Worm (Caenorhabditis elegans) whole organism, early embryonic: ENCODE results near the gene F40F8.4.
A peak's percentile ranks its signal among the peaks of the same experiment; 100 is the strongest.
"Not testable (repeated sequence)": the region's sequence is repeated elsewhere in the genome, so short reads cannot be mapped to it uniquely, and the experiment has no call there.

Experiments
- B0310.2 ChIP-seq: sonication (generic microtip); optimal IDR thresholded peaks from 2 replicates; lab custom pipeline; 2016; ENCODE audit warnings: mild to moderate bottlenecking, missing genetic modification characterization, missing compliant biosample characterization
- F13C5.2 ChIP-seq: sonication (generic microtip); optimal IDR thresholded peaks from 2 replicates; lab custom pipeline; 2017; ENCODE audit warnings: mild to moderate bottlenecking, missing genetic modification characterization, inconsistent platforms, missing compliant biosample characterization
- aly-1 ChIP-seq: sonication (generic microtip); optimal IDR thresholded peaks from 2 replicates; lab custom pipeline; 2016; ENCODE audit warnings: missing genetic modification characterization, missing compliant biosample characterization
- ama-1 ChIP-seq: fragments of 150-350 bp; optimal IDR thresholded peaks from 2 replicates; lab custom pipeline; 2014
- ceh-13 ChIP-seq: fragments of 200-800 bp; sonication (Bioruptor generic); optimal IDR thresholded peaks from 2 replicates; lab custom pipeline; 2018; ENCODE audit warnings: mild to moderate bottlenecking, missing genetic modification characterization, missing compliant biosample characterization
- ceh-36 ChIP-seq: sonication (generic microtip); optimal IDR thresholded peaks from 2 replicates; lab custom pipeline; 2016; ENCODE audit warnings: missing genetic modification characterization, inconsistent platforms, missing compliant biosample characterization
- ets-7 ChIP-seq: sonication (generic microtip); optimal IDR thresholded peaks from 2 replicates; lab custom pipeline; 2016; ENCODE audit warnings: missing genotype, missing genetic modification characterization, missing compliant biosample characterization
- flt-1 ChIP-seq: fragments of 200-800 bp; sonication (Bioruptor generic); IDR thresholded peaks from 2 replicates; pipeline ENCODE4 v1.3.6; 2022; ENCODE audit warnings: missing genetic modification characterization, missing compliant biosample characterization
- hmbx-1 ChIP-seq: sonication (generic microtip); optimal IDR thresholded peaks from 2 replicates; lab custom pipeline; 2016; ENCODE audit warnings: mild to moderate bottlenecking, missing genetic modification characterization, missing compliant biosample characterization
- hmg-4 ChIP-seq: fragments of 200-800 bp; sonication (Bioruptor generic); optimal IDR thresholded peaks from 2 replicates; lab custom pipeline; 2018; ENCODE audit warnings: mild to moderate bottlenecking, missing genetic modification characterization, missing compliant biosample characterization
- hnd-1 ChIP-seq: sonication (generic microtip); optimal IDR thresholded peaks from 2 replicates; lab custom pipeline; 2016; ENCODE audit warnings: missing genetic modification characterization, missing compliant biosample characterization
- pes-1 ChIP-seq: fragments of 200-800 bp; sonication (Bioruptor generic); IDR thresholded peaks from 2 replicates; pipeline ENCODE4 v1.3.6; 2022; ENCODE audit warnings: missing genetic modification reagents, missing genetic modification characterization, missing compliant biosample characterization
- scrt-1 ChIP-seq: fragments of 200-800 bp; sonication (Bioruptor generic); IDR thresholded peaks from 2 replicates; pipeline ENCODE4 v1.3.6; 2022; ENCODE audit warnings: missing genetic modification characterization, missing compliant biosample characterization
- sea-1 ChIP-seq: fragments of 200-800 bp; sonication (Bioruptor generic); conservative IDR thresholded peaks from 2 replicates; pipeline ENCODE4 v1.3.6; 2022; ENCODE audit warnings: missing genetic modification characterization, missing compliant biosample characterization
- tbx-11 ChIP-seq: fragments of 200-800 bp; sonication (Bioruptor generic); IDR thresholded peaks from 2 replicates; pipeline ENCODE4 v1.3.6; 2022; ENCODE audit warnings: missing genetic modification characterization, missing compliant biosample characterization
- tbx-37 ChIP-seq: fragments of 200-800 bp; sonication (Bioruptor generic); conservative IDR thresholded peaks from 2 replicates; pipeline ENCODE4 v1.3.6; 2022; ENCODE audit warnings: missing genetic modification reagents, missing genetic modification characterization, missing compliant biosample characterization
- tra-4 ChIP-seq: sonication (generic microtip); optimal IDR thresholded peaks from 2 replicates; lab custom pipeline; 2017; ENCODE audit warnings: missing genetic modification characterization, missing compliant biosample characterization

The F40F8.4 gene

DNA sequence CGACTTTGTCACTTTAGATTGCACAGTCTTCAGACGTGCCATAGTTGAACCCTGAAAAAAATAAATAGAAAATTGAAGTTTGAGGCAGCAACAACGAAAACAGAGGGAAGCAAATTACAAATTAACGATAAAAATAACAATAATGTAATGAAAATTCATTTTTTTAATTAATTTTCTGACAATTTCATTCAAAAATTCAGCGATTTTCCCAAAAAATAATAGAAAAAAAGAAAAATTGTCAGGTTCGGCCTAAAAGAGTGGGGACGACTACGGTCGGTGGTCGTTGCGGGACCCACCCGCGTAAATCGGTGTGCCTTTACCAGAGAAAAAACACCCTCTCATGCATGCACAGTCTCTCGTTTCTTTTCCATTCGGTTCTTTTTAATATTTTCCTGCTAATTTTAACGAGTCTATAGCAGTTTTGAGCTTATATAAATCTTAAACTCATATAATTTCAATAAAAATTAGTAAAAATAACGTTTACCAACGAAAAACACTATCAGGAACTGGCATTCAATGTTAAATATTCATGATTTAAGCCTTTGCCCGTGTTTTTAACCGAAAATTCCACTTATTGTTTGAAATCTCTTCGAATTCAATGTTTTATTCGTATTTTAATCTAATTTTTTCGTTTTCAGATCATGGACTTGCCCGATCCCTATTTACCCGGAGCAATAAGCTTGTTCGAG, 13.6 kb downstream of the F40F8.4 start, which contains the start of the genes rps-9 and lsm-1:
Gene rps-9, minus strand, starts transcription at position 51 of the 689 bp plus-strand sequence.
Gene lsm-1, plus strand, starts transcription at position 639 of the 689 bp plus-strand sequence.
- TF ChIP-seq ama-1 (no peak), F13C5.2 (tag; lab: Kevin White, UChicago) (peak; percentile 29), scrt-1 (GFP tag; lab: Robert Waterston, UW) (no peak)

DNA sequence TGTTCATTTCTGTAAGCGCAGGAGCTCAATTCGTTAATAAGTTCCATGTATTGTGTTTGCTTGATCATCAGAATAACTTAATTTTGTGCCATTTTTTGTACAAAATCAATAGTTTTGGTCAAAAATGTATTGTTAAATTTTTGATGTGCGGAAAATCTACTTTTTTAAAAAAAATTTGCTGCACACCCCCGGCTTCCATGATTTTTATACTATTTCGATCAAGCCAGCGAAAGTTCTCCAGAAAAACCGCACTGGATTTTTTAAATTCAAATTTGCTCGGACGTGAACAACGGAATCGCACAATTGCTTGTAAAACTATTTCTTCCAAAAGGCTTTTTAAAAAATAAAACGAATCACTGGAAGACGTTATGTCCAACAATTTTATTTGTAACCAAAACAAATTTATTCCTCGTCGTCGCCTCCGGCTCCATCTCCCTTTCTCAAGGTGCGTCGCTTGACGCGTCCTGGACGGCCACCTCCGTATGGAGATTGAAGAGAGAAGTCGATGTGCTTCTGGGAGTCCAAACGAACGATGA, 14.9 kb downstream of the F40F8.4 start:
- TF ChIP-seq ceh-36 (tag; lab: Kevin White, UChicago): no peak
- no peak for TF ChIP-seq sea-1 (GFP tag; lab: Robert Waterston, UW)
- no peak for TF ChIP-seq ama-1
- TF ChIP-seq tra-4 (tag; lab: Kevin White, UChicago): no peak
- TF ChIP-seq F13C5.2 (tag; lab: Kevin White, UChicago): no peak
- no peak for TF ChIP-seq scrt-1 (GFP tag; lab: Robert Waterston, UW)
- no peak for TF ChIP-seq hmg-4 (GFP tag; lab: Kevin White, UChicago)
- no peak for TF ChIP-seq aly-1 (tag; lab: Kevin White, UChicago)
- TF ChIP-seq hnd-1 (tag; lab: Kevin White, UChicago): no peak
- TF ChIP-seq ceh-13 (GFP tag; lab: Kevin White, UChicago): no peak
- TF ChIP-seq flt-1 (GFP tag; lab: Robert Waterston, UW): no peak
- TF ChIP-seq tbx-37 (GFP tag; lab: Robert Waterston, UW): no peak
- TF ChIP-seq hmbx-1 (tag; lab: Kevin White, UChicago): no peak
- TF ChIP-seq tbx-11: no peak
- no peak for TF ChIP-seq pes-1 (GFP tag; lab: Robert Waterston, UW)
- no peak for TF ChIP-seq ets-7
- TF ChIP-seq B0310.2 (tag; lab: Kevin White, UChicago): no peak

- not testable (repeated sequence) for TF ChIP-seq tbx-11; ets-7; hmbx-1 (tag; lab: Kevin White, UChicago)
These were observed 18.2 kb downstream of the F40F8.4 start, which contains the start of gene W10C6.2 for ce11 chrII:11121800-11122199. Gene W10C6.2, minus strand, starts transcription at chrII:11121900.

DNA sequence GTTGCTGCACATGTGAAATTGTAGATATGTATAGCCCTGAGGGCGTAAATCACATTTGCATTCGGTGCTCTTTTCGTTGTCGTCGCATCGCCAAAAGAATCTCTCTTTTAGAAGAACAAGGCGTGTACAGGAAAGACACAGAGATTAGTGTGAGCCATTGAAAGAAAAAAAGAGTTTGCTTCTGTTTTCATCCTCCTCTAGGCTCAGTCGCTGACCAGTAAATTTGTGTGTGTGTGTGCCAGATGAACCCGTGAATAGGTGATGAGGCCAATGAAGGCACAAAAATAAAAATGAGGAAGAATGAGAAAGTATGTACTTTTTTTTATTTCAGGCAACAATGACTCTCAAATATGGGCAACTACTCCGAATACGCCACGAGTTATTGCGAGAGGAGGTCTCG, 27.6 kb downstream of the F40F8.4 start, which contains the start of gene mat-2:
Gene mat-2, plus strand, starts transcription at position 301 of the 400 bp plus-strand sequence.
- TF ChIP-seq hmbx-1 (tag; lab: Kevin White, UChicago) (no peak), sea-1 (GFP tag; lab: Robert Waterston, UW) (no peak), tra-4 (tag; lab: Kevin White, UChicago) (no peak), flt-1 (GFP tag; lab: Robert Waterston, UW) (no peak), aly-1 (tag; lab: Kevin White, UChicago) (no peak), F13C5.2 (tag; lab: Kevin White, UChicago) (no peak), pes-1 (GFP tag; lab: Robert Waterston, UW) (no peak), scrt-1 (GFP tag; lab: Robert Waterston, UW) (no peak), ets-7 (no peak), ama-1 (no peak), tbx-11 (no peak)

DNA sequence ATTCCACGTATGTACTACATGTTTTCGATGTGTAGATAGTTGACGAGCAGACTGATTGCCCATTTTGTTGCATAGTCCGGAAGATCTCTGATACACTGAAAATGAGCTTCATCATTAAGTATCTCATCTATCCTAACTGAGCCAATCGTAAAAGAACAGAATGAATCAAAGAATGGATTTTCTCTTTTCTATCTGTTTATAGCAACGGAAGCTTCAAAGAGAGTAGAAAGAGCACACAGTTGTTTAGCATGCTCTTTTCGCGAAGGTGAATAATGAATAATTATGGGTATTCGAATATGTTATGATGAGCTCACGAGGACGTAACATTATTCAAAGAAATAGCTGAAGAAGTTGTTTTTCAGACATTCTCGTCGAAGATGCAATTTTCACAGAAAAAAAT, 28.9 kb downstream of the F40F8.4 start, which contains the start of gene glb-4:
Gene glb-4, minus strand, starts transcription at position 101 of the 400 bp plus-strand sequence.
- TF ChIP-seq aly-1 (tag; lab: Kevin White, UChicago) (no peak), scrt-1 (GFP tag; lab: Robert Waterston, UW) (no peak), B0310.2 (tag; lab: Kevin White, UChicago) (no peak), ceh-13 (GFP tag; lab: Kevin White, UChicago) (no peak), tbx-37 (GFP tag; lab: Robert Waterston, UW) (no peak), flt-1 (GFP tag; lab: Robert Waterston, UW) (no peak), pes-1 (GFP tag; lab: Robert Waterston, UW) (no peak), hmbx-1 (tag; lab: Kevin White, UChicago) (no peak), ets-7 (no peak), ceh-36 (tag; lab: Kevin White, UChicago) (no peak), ama-1 (no peak), sea-1 (GFP tag; lab: Robert Waterston, UW) (no peak)

DNA sequence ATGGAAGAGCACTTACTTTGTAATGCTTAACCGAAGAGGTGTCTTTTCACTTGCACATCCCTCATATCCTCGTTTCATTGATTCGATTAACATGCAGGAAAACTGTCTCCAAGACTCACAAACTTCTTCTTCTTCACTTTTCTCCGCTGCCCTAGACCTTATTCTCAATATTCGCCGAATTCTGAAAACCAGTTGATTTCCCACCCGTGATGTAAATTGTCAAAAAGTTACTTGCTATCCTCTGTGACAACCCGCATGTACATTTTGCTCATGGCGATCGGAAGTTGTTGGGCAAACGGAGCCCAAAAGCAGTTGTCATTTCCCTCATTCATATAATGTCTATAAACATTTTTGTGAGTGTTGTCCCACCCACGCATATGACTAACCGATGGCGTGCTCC, 29.6 kb downstream of the F40F8.4 start:
- TF ChIP-seq aly-1 (tag; lab: Kevin White, UChicago): no peak
- TF ChIP-seq hmbx-1 (tag; lab: Kevin White, UChicago): no peak
- TF ChIP-seq ceh-36 (tag; lab: Kevin White, UChicago): no peak
- TF ChIP-seq tbx-37 (GFP tag; lab: Robert Waterston, UW): no peak
- TF ChIP-seq hmg-4 (GFP tag; lab: Kevin White, UChicago): no peak
- no peak for TF ChIP-seq ets-7
- TF ChIP-seq flt-1 (GFP tag; lab: Robert Waterston, UW): no peak

ce11 chrII:11107828-11108227, 32.2 kb downstream of the F40F8.4 start, which contains the start of gene apc-17:
Gene apc-17, plus strand, starts transcription at chrII:11108128.
- TF ChIP-seq ceh-13 (GFP tag; lab: Kevin White, UChicago) (no peak), aly-1 (tag; lab: Kevin White, UChicago) (no peak), tbx-37 (GFP tag; lab: Robert Waterston, UW) (no peak), pes-1 (GFP tag; lab: Robert Waterston, UW) (no peak), B0310.2 (tag; lab: Kevin White, UChicago) (no peak), sea-1 (GFP tag; lab: Robert Waterston, UW) (no peak)
